Worm (Caenorhabditis elegans) whole organism, late embryonic: Measurements from ENCODE around the gene famk-1.

Experiments used
- C38D4.7 ChIP-seq: fragments of 200-800 bp; sonication (Bioruptor generic); optimal IDR thresholded peaks from 2 replicates; lab custom pipeline; 2018; ENCODE audit warnings: mild to moderate bottlenecking, missing genetic modification characterization, moderate library complexity, missing compliant biosample characterization
- K02D7.2 ChIP-seq: sonication (generic microtip); optimal IDR thresholded peaks from 2 replicates; lab custom pipeline; 2017; ENCODE audit warnings: mild to moderate bottlenecking, missing genetic modification characterization, missing compliant biosample characterization
- K09A11.1 ChIP-seq: sonication (generic microtip); optimal IDR thresholded peaks from 2 replicates; lab custom pipeline; 2017; ENCODE audit warnings: antibody characterized with exemption, mild to moderate bottlenecking, missing genetic modification characterization, missing compliant biosample characterization; ENCODE audit not compliant: insufficient read depth
- T23F11.4 ChIP-seq: fragments of 200-800 bp; sonication (Bioruptor generic); optimal IDR thresholded peaks from 2 replicates; lab custom pipeline; 2018; ENCODE audit warnings: mild to moderate bottlenecking, missing genetic modification characterization, missing compliant biosample characterization
- Y22D7AL.16 ChIP-seq: sonication (generic microtip); optimal IDR thresholded peaks from 2 replicates; lab custom pipeline; 2016; ENCODE audit warnings: missing genetic modification characterization, missing compliant biosample characterization
- ahr-1 ChIP-seq: sonication (generic microtip); optimal IDR thresholded peaks from 2 replicates; lab custom pipeline; 2016; ENCODE audit warnings: missing genetic modification characterization, missing compliant biosample characterization
- ama-1 ChIP-seq: fragments of 150-350 bp; optimal IDR thresholded peaks from 2 replicates; lab custom pipeline; 2014
- ceh-19 ChIP-seq: fragments of 200-800 bp; sonication (Bioruptor generic); optimal IDR thresholded peaks from 2 replicates; lab custom pipeline; 2018; ENCODE audit warnings: mild to moderate bottlenecking, missing genetic modification characterization, missing compliant biosample characterization
- ceh-22 ChIP-seq: sonication (generic microtip); optimal IDR thresholded peaks from 2 replicates; lab custom pipeline; 2017; ENCODE audit warnings: missing biosample characterization, missing genetic modification characterization
- ceh-24 ChIP-seq: sonication (generic microtip); optimal IDR thresholded peaks from 2 replicates; lab custom pipeline; 2016; ENCODE audit warnings: mild to moderate bottlenecking, missing genetic modification characterization, missing compliant biosample characterization
- ceh-31 ChIP-seq: sonication (generic microtip); optimal IDR thresholded peaks from 2 replicates; lab custom pipeline; 2016; ENCODE audit warnings: missing genetic modification characterization, missing compliant biosample characterization
- ceh-6 ChIP-seq: fragments of 200-800 bp; sonication (Bioruptor generic); optimal IDR thresholded peaks from 2 replicates; lab custom pipeline; 2018; ENCODE audit warnings: mild to moderate bottlenecking, missing genetic modification characterization, missing compliant biosample characterization
- ceh-9 ChIP-seq: sonication (generic microtip); optimal IDR thresholded peaks from 2 replicates; lab custom pipeline; 2016; ENCODE audit warnings: mild to moderate bottlenecking, missing genetic modification characterization, inconsistent platforms, missing compliant biosample characterization
- che-1 ChIP-seq: sonication (generic microtip); optimal IDR thresholded peaks from 2 replicates; lab custom pipeline; 2016; ENCODE audit warnings: mild to moderate bottlenecking, missing genetic modification characterization, missing compliant biosample characterization
- ets-4 ChIP-seq: sonication (generic microtip); optimal IDR thresholded peaks from 2 replicates; lab custom pipeline; 2016; ENCODE audit warnings: missing genetic modification characterization, missing compliant biosample characterization
- eyg-1 ChIP-seq: sonication (generic microtip); optimal IDR thresholded peaks from 2 replicates; lab custom pipeline; 2016; ENCODE audit warnings: missing genotype, missing genetic modification characterization, missing compliant biosample characterization
- fkh-10 ChIP-seq: fragments of 150-350 bp; optimal IDR thresholded peaks from 2 replicates; lab custom pipeline; 2014; ENCODE audit warnings: missing biosample characterization, missing genetic modification reagents, missing genetic modification characterization
- hlh-15 ChIP-seq: sonication (generic microtip); optimal IDR thresholded peaks from 2 replicates; lab custom pipeline; 2016; ENCODE audit warnings: missing genetic modification characterization, missing compliant biosample characterization
- hlh-30 ChIP-seq: sonication (generic microtip); optimal IDR thresholded peaks from 2 replicates; lab custom pipeline; 2017; ENCODE audit warnings: antibody characterized with exemption, missing genetic modification characterization, missing compliant biosample characterization; ENCODE audit not compliant: insufficient read depth
- hlh-6 ChIP-seq: sonication (generic microtip); optimal IDR thresholded peaks from 2 replicates; lab custom pipeline; 2016; ENCODE audit warnings: missing genotype, missing genetic modification characterization, missing compliant biosample characterization
- hlh-8 ChIP-seq: sonication (generic microtip); optimal IDR thresholded peaks from 2 replicates; lab custom pipeline; 2016; ENCODE audit warnings: missing genotype, missing genetic modification characterization, missing compliant biosample characterization
- lin-11 ChIP-seq: fragments of 200-800 bp; sonication (Bioruptor generic); optimal IDR thresholded peaks from 2 replicates; lab custom pipeline; 2018; ENCODE audit warnings: mild to moderate bottlenecking, missing genetic modification characterization, missing compliant biosample characterization
- madf-2 ChIP-seq: sonication (generic microtip); optimal IDR thresholded peaks from 2 replicates; lab custom pipeline; 2017; ENCODE audit warnings: missing genetic modification characterization, missing compliant biosample characterization
- nfya-1 ChIP-seq: sonication (generic microtip); optimal IDR thresholded peaks from 2 replicates; lab custom pipeline; 2017; ENCODE audit warnings: missing genetic modification characterization, mild to moderate bottlenecking, missing compliant biosample characterization, antibody characterized with exemption, moderate library complexity
- nhr-11 ChIP-seq: fragments of 150-350 bp; optimal IDR thresholded peaks from 2 replicates; lab custom pipeline; 2014; ENCODE audit warnings: missing biosample characterization, missing genetic modification characterization
- npax-4 ChIP-seq: sonication (generic microtip); optimal IDR thresholded peaks from 2 replicates; lab custom pipeline; 2016; ENCODE audit warnings: missing genetic modification characterization, missing compliant biosample characterization
- pha-2 ChIP-seq: sonication (generic microtip); optimal IDR thresholded peaks from 2 replicates; lab custom pipeline; 2017; ENCODE audit warnings: mild to moderate bottlenecking, missing genetic modification characterization, missing compliant biosample characterization
- pqm-1 ChIP-seq: sonication (generic microtip); optimal IDR thresholded peaks from 2 replicates; lab custom pipeline; 2016; ENCODE audit warnings: missing genetic modification characterization, missing compliant biosample characterization
- pros-1 ChIP-seq: fragments of 150-350 bp; optimal IDR thresholded peaks from 2 replicates; lab custom pipeline; 2014; ENCODE audit warnings: missing biosample characterization, missing genetic modification reagents, missing genetic modification characterization
- ref-2 ChIP-seq: sonication (generic microtip); optimal IDR thresholded peaks from 2 replicates; lab custom pipeline; 2016; ENCODE audit warnings: missing genetic modification characterization, missing compliant biosample characterization
- rnt-1 ChIP-seq: sonication (generic microtip); optimal IDR thresholded peaks from 2 replicates; lab custom pipeline; 2016; ENCODE audit warnings: missing genetic modification characterization, missing compliant biosample characterization
- sdc-2 ChIP-seq: sonication (generic microtip); optimal IDR thresholded peaks from 2 replicates; lab custom pipeline; 2016; ENCODE audit warnings: missing genotype, missing genetic modification characterization, missing compliant biosample characterization
- sox-4 ChIP-seq: sonication (generic microtip); optimal IDR thresholded peaks from 2 replicates; lab custom pipeline; 2017; ENCODE audit warnings: mild to moderate bottlenecking, missing genetic modification characterization, inconsistent platforms, missing compliant biosample characterization
- syd-9 ChIP-seq: sonication (generic microtip); optimal IDR thresholded peaks from 2 replicates; lab custom pipeline; 2016; ENCODE audit warnings: mild to moderate bottlenecking, missing genetic modification characterization, moderate library complexity, missing compliant biosample characterization
- tbx-7 ChIP-seq: sonication (generic microtip); optimal IDR thresholded peaks from 2 replicates; lab custom pipeline; 2016; ENCODE audit warnings: missing genotype, missing genetic modification characterization, missing compliant biosample characterization
- ttx-3 ChIP-seq: sonication (generic microtip); optimal IDR thresholded peaks from 2 replicates; lab custom pipeline; 2016; ENCODE audit warnings: missing genetic modification reagents, missing genetic modification characterization, missing compliant biosample characterization
- unc-3 ChIP-seq, 2 experiments: fragments of 200-800 bp in 1 of 2; sonication (Bioruptor generic) in 1 of 2; sonication (generic microtip) in 1 of 2; conservative IDR thresholded peaks in 1 of 2; optimal IDR thresholded peaks in 1 of 2; 2 replicates each; pipeline versions ENCODE4 v1.3.6 to Lab custom; 2016 to 2022; ENCODE audit warnings: missing compliant biosample characterization in 2 of 2, missing genetic modification characterization in 2 of 2, missing genetic modification reagents in 1 of 2
- unc-42 ChIP-seq: sonication (generic microtip); optimal IDR thresholded peaks from 2 replicates; lab custom pipeline; 2016; ENCODE audit warnings: missing genotype, missing genetic modification characterization, missing compliant biosample characterization
- zip-5 ChIP-seq: sonication (generic microtip); optimal IDR thresholded peaks from 2 replicates; lab custom pipeline; 2016; ENCODE audit warnings: missing genetic modification characterization, missing compliant biosample characterization
- ztf-16 ChIP-seq: sonication (generic microtip); optimal IDR thresholded peaks from 2 replicates; lab custom pipeline; 2017; ENCODE audit warnings: missing genetic modification characterization, missing compliant biosample characterization

famk-1 gene

DNA sequence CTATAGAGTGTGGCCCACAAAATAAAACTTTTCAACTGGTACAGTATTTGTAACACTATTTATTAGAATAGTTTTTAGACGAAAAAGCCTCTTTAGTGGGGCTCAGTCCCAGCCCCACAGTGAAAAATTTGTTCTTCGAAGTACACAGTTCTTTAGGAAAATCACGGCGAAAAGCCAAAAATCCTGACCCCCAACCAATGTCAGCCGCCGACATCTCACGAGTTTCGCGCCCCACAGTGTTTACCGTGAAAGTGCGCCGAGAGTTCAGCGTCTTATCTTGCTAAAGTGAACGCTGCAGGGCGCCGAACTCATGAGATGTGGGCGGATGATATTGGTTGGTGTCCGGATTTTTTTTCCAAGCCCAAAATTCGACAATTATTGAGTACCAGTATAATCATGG lies 42.1 kb downstream of the famk-1 start:
- TF ChIP-seq pha-2 (tag; lab: Kevin White, UChicago) (no peak), rnt-1 (tag; lab: Kevin White, UChicago) (no peak), ahr-1 (tag; lab: Kevin White, UChicago) (no peak), unc-3 (GFP tag; conservative IDR thresholded peaks at IDR 0.05; lab: Robert Waterston, UW) (no peak), unc-3 (tag; optimal IDR thresholded peaks at IDR 0.05; lab: Kevin White, UChicago) (no peak), ref-2 (tag; lab: Kevin White, UChicago) (no peak)

DNA sequence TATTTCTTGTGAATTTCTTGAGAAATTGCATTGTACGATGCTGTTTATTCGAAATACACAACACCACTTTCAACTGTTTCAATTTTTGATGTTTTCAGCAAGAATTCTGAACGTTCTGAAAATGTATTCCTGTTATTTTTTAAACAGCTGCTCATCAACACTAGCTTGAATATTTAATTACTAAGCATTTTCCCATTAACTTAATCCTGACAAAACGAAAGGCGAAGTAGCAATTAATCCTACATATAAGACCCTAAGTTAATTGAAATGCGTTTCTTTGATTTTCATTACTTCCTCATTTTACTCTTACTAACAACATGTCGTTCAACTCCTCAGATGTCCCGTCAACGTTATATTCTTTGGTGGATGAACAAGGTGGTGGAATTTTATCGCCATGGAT lies 44.6 kb downstream of the famk-1 start, which contains the start of gene ocr-3:
Gene ocr-3 (plus strand): TSS at position 301 of the 400 bp plus-strand sequence.
- no peak for TF ChIP-seq hlh-15 (tag; lab: Kevin White, UChicago)
- TF ChIP-seq madf-2 (tag; lab: Kevin White, UChicago): no peak
- no peak for TF ChIP-seq sdc-2 (tag; lab: Kevin White, UChicago)
- TF ChIP-seq K02D7.2 (tag; lab: Kevin White, UChicago): no peak
- TF ChIP-seq nfya-1 (tag; lab: Kevin White, UChicago): no peak
- TF ChIP-seq zip-5: no peak
- TF ChIP-seq hlh-6 (tag; lab: Kevin White, UChicago): no peak
- no peak for TF ChIP-seq fkh-10
- TF ChIP-seq ref-2 (tag; lab: Kevin White, UChicago): no peak
- TF ChIP-seq, all 69 proteins: peak for 0

- no peak for TF ChIP-seq lin-11
- no peak for TF ChIP-seq ztf-16 (tag; lab: Kevin White, UChicago)
- TF ChIP-seq che-1: no peak
- no peak for TF ChIP-seq ama-1 (lab: Kevin White, UChicago)
- no peak for TF ChIP-seq hlh-6 (tag; lab: Kevin White, UChicago)
- TF ChIP-seq ceh-22 (tag; lab: Kevin White, UChicago): no peak
- no peak for TF ChIP-seq pha-2 (tag; lab: Kevin White, UChicago)
- TF ChIP-seq hlh-30: no peak
- no peak for TF ChIP-seq ceh-9
- no peak for TF ChIP-seq ref-2 (tag; lab: Kevin White, UChicago)
- no peak for TF ChIP-seq ttx-3 (tag; lab: Kevin White, UChicago)
- no peak for TF ChIP-seq C38D4.7 (GFP tag; lab: Kevin White, UChicago)
Measured at ce11 chrX:15167692-15168091, 45.4 kb downstream of the famk-1 start.

ce11 chrX:15166122-15166521 lies 46.9 kb downstream of the famk-1 start, which contains the start of gene T10B10.8:
Gene T10B10.8 (minus strand): TSS chrX:15166222.
- TF ChIP-seq C38D4.7 (GFP tag; lab: Kevin White, UChicago): no peak
- no peak for TF ChIP-seq zip-5
- no peak for TF ChIP-seq ceh-19 (GFP tag; lab: Kevin White, UChicago)
- TF ChIP-seq ceh-24 (tag; lab: Kevin White, UChicago): no peak
- no peak for TF ChIP-seq sox-4 (tag; lab: Kevin White, UChicago)
- TF ChIP-seq nhr-11 (tag; lab: Kevin White, UChicago): no peak
- no peak for TF ChIP-seq hlh-15 (tag; lab: Kevin White, UChicago)
- no peak for TF ChIP-seq pros-1
- TF ChIP-seq ets-4 (tag; lab: Kevin White, UChicago): no peak
- no peak for TF ChIP-seq npax-4 (tag; lab: Kevin White, UChicago)
- TF ChIP-seq, all 69 proteins: peak for 0

ce11 chrX:15164108-15164507 lies 49.0 kb downstream of the famk-1 start, which contains the start of gene T10B10.9:
Gene T10B10.9 (plus strand): TSS chrX:15164408.
- no peak for TF ChIP-seq K09A11.1 (tag; lab: Kevin White, UChicago)
- no peak for TF ChIP-seq eyg-1 (tag; lab: Kevin White, UChicago)
- no peak for TF ChIP-seq pqm-1
- no peak for TF ChIP-seq syd-9
- TF ChIP-seq ahr-1 (tag; lab: Kevin White, UChicago): no peak
- no peak for TF ChIP-seq T23F11.4
- TF ChIP-seq rnt-1 (tag; lab: Kevin White, UChicago): no peak
- no peak for TF ChIP-seq Y22D7AL.16 (tag; lab: Kevin White, UChicago)
- no peak for TF ChIP-seq tbx-7 (tag; lab: Kevin White, UChicago)
- no peak for TF ChIP-seq ama-1 (lab: Kevin White, UChicago)
- TF ChIP-seq ceh-19 (GFP tag; lab: Kevin White, UChicago): no peak
- no peak for TF ChIP-seq ceh-6
- TF ChIP-seq hlh-8: no peak
- TF ChIP-seq ceh-31 (tag; lab: Kevin White, UChicago): no peak
- no peak for TF ChIP-seq lin-11
- TF ChIP-seq unc-42: no peak
